Worm (Caenorhabditis elegans) whole organism, L4 larva: ENCODE results near the gene eif-2D.

Source experiments
- Y48G9A.11 ChIP-seq: fragments of 200-800 bp; sonication (Bioruptor generic); IDR thresholded peaks from 2 replicates; pipeline ENCODE4 v1.3.6; 2022; ENCODE audit warnings: missing genetic modification reagents, missing genetic modification characterization, missing compliant biosample characterization
- dpl-1 ChIP-seq: fragments of 150-350 bp; optimal IDR thresholded peaks from 2 replicates; lab custom pipeline; 2014; ENCODE audit warnings: missing biosample characterization, missing genetic modification reagents, missing genetic modification characterization
- fos-1 ChIP-seq: fragments of 150-350 bp; optimal IDR thresholded peaks from 2 replicates; lab custom pipeline; 2014; ENCODE audit warnings: missing biosample characterization, missing genetic modification characterization
- lim-7 ChIP-seq: fragments of 200-800 bp; sonication (Bioruptor generic); IDR thresholded peaks from 2 replicates; pipeline ENCODE4 v1.3.6; 2022; ENCODE audit warnings: missing genetic modification characterization, missing compliant biosample characterization
- nhr-11 ChIP-seq: fragments of 150-350 bp; optimal IDR thresholded peaks from 2 replicates; lab custom pipeline; 2014; ENCODE audit warnings: missing biosample characterization, missing genetic modification characterization
- unc-39 ChIP-seq: sonication (generic microtip); optimal IDR thresholded peaks from 2 replicates; lab custom pipeline; 2017; ENCODE audit warnings: missing biosample characterization, missing genetic modification characterization
- ztf-11 ChIP-seq: fragments of 150-350 bp; optimal IDR thresholded peaks from 2 replicates; lab custom pipeline; 2014; ENCODE audit warnings: missing biosample characterization, missing genetic modification characterization

ce11 chrII:5712126-5712525 is 20.6 kb downstream of the eif-2D start:
- TF ChIP-seq unc-39 (no peak), lim-7 (GFP tag; lab: Robert Waterston, UW) (no peak), Y48G9A.11 (GFP tag; lab: Robert Waterston, UW) (peak; percentile 26; the same call in 1 of the 2 replicates), fos-1 (no peak), dpl-1 (GFP tag; lab: Kevin White, UChicago) (no peak), nhr-11 (tag; lab: Kevin White, UChicago) (no peak), ztf-11 (tag; lab: Kevin White, UChicago) (no peak)
